Worm (Caenorhabditis elegans): ENCODE data around the gene ZC412.3.
"Not testable (repeated sequence)": the region's sequence is repeated elsewhere in the genome, so short reads cannot be mapped to it uniquely, and the experiment has no call there.

Gene ZC412.3

ce11 chrV:14871365-14871764 lies at the start of gene ZC412.3:
TSS of gene ZC412.3 (minus strand) at chrV:14871547.
- TF ChIP-seq unc-62 (GFP tag; optimal IDR thresholded peaks at IDR 0.05): no peak

- TF ChIP-seq unc-62 (GFP tag; optimal IDR thresholded peaks at IDR 0.05): no peak
Measured at ce11 chrV:14915599-14915998, 44.3 kb upstream of the ZC412.3 start, which contains the start of gene H12D21.11. TSS of gene H12D21.11 (plus strand) at chrV:14915899.

- TF ChIP-seq unc-62 (GFP tag; optimal IDR thresholded peaks at IDR 0.05): no peak
Measured at ce11 chrV:14910758-14911157, 39.4 kb upstream of the ZC412.3 start.

ce11 chrV:14909331-14909835 lies 38.0 kb upstream of the ZC412.3 start, which contains the start of gene H12D21.9:
TSS of gene H12D21.9 (minus strand) at chrV:14909478.
- no peak for TF ChIP-seq unc-62 (GFP tag; optimal IDR thresholded peaks at IDR 0.05)

- TF ChIP-seq unc-62 (GFP tag; optimal IDR thresholded peaks at IDR 0.05): no peak
Measured at ce11 chrV:14907445-14907844, 36.1 kb upstream of the ZC412.3 start.

ce11 chrV:14900905-14901304 lies 29.6 kb upstream of the ZC412.3 start:
- TF ChIP-seq unc-62 (GFP tag; optimal IDR thresholded peaks at IDR 0.05): no peak

ce11 chrV:14899545-14899944 lies 28.2 kb upstream of the ZC412.3 start, which contains the start of gene H12D21.10:
TSS of gene H12D21.10 (plus strand) at chrV:14899804.
- TF ChIP-seq unc-62 (GFP tag; optimal IDR thresholded peaks at IDR 0.05): no peak

ce11 chrV:14897731-14898130 lies 26.4 kb upstream of the ZC412.3 start, which contains the start of gene H12D21.6:
TSS of gene H12D21.6 (minus strand) at chrV:14897831.
- no peak for TF ChIP-seq unc-62 (GFP tag; optimal IDR thresholded peaks at IDR 0.05)

ce11 chrV:14895557-14895956 lies 24.2 kb upstream of the ZC412.3 start, which contains the start of gene mpst-3:
TSS of gene mpst-3 (plus strand) at chrV:14895647.
- no peak for TF ChIP-seq unc-62 (GFP tag; optimal IDR thresholded peaks at IDR 0.05)

- no peak for TF ChIP-seq unc-62 (GFP tag; optimal IDR thresholded peaks at IDR 0.05)
Measured at ce11 chrV:14893355-14894050, 22.2 kb upstream of the ZC412.3 start, which contains the start of the genes mpst-2 and H12D21.5. TSS of gene mpst-2 (minus strand) at chrV:14893455. TSS of gene H12D21.5 (plus strand) at chrV:14894000.

- TF ChIP-seq unc-62 (GFP tag; optimal IDR thresholded peaks at IDR 0.05): not testable (repeated sequence)
Measured at ce11 chrV:14890782-14891181, 19.4 kb upstream of the ZC412.3 start, which contains the start of gene nspa-2. TSS of gene nspa-2 (plus strand) at chrV:14891082.

- no peak for TF ChIP-seq unc-62 (GFP tag; optimal IDR thresholded peaks at IDR 0.05)
Measured at ce11 chrV:14877242-14877819, 6.0 kb upstream of the ZC412.3 start.

ce11 chrV:14876724-14877123 lies 5.4 kb upstream of the ZC412.3 start, which contains the start of gene ZC412.10:
TSS of gene ZC412.10 (minus strand) at chrV:14876824.
- not testable (repeated sequence) for TF ChIP-seq unc-62 (GFP tag; optimal IDR thresholded peaks at IDR 0.05)

- no peak for TF ChIP-seq unc-62 (GFP tag; optimal IDR thresholded peaks at IDR 0.05)
Measured at ce11 chrV:14876257-14876656, 4.9 kb upstream of the ZC412.3 start.

ce11 chrV:14875371-14875770 lies 4.0 kb upstream of the ZC412.3 start, which contains the start of gene ZC412.5:
TSS of gene ZC412.5 (minus strand) at chrV:14875471.
- TF ChIP-seq unc-62 (GFP tag; optimal IDR thresholded peaks at IDR 0.05): no peak

ce11 chrV:14868181-14868580 lies 3.2 kb downstream of the ZC412.3 start, which contains the start of gene gcy-14:
TSS of gene gcy-14 (minus strand) at chrV:14868281.
- no peak for TF ChIP-seq unc-62 (GFP tag; optimal IDR thresholded peaks at IDR 0.05)
